Worm (Caenorhabditis elegans): ENCODE results near the gene ribo-1.

Gene ribo-1

DNA sequence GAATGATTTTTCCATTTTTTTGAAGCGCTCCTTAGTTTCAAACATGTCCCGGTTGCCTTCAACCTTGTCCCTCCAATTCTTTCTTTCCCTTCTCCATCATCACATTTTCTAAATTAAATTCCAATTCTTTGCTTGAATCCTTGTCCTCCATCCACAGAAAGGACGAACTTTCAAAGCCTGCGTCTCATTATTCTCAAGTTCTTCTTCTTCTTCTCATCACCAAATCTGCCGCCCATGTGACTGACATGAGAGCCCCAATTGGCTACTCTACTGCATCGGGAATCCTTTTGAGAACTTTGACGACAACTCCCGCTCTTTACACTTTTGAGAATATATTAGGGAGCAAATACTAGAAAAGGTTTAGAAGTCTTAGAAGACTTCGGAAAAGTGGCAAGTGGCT lies 46.2 kb downstream of the ribo-1 start (continued):
- no peak for TF ChIP-seq snpc-1.2 (GFP tag; IDR thresholded peaks at IDR 0.05)
- no peak for TF ChIP-seq gei-8 (GFP tag; optimal IDR thresholded peaks at IDR 0.05)
- TF ChIP-seq egl-27 (tag; optimal IDR thresholded peaks at IDR 0.05) = no peak

DNA sequence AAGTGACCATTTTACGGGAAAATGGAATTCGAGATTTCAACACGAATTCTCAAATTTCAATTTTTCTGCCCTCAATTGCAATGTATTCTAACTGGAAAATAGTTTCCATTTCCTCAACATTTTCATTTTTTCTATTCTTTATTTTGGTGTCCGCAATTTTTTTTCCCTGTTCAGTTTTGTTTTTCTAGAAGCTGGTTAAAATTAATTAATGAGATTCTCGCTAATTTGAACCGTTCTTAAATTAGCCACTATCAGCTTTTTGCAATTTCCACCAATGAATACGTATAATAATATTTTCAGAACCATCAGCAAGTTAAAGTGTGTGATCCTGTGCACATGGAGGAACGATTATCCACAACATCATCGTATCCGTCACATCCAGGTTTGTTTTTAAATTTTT lies 46.9 kb downstream of the ribo-1 start, which contains the start of gene jnk-1:
jnk-1 (plus strand) TSS at position 301 of the 400 bp plus-strand sequence.
- TF ChIP-seq zfp-2 (tag; optimal IDR thresholded peaks at IDR 0.05) (no peak), mdt-29 (GFP tag; IDR thresholded peaks at IDR 0.05) (no peak), unc-39 (tag; optimal IDR thresholded peaks at IDR 0.05) (no peak), zag-1 (tag; optimal IDR thresholded peaks at IDR 0.05) (no peak), Y75B8A.6 (GFP tag; IDR thresholded peaks at IDR 0.05) (no peak), dve-1 (tag; optimal IDR thresholded peaks at IDR 0.05; ENCODE audit: insufficient read depth) (no peak), fos-1 (tag; optimal IDR thresholded peaks at IDR 0.05) (no peak), snpc-1.2 (GFP tag; IDR thresholded peaks at IDR 0.05) (no peak), vab-7 (GFP tag; IDR thresholded peaks at IDR 0.05) (no peak), lim-7 (GFP tag; IDR thresholded peaks at IDR 0.05) (no peak), zip-2 (tag; optimal IDR thresholded peaks at IDR 0.05) (no peak), ceh-62 (tag; optimal IDR thresholded peaks at IDR 0.05) (no peak), aly-2 (tag; optimal IDR thresholded peaks at IDR 0.05) (no peak), lin-39 (tag; optimal IDR thresholded peaks at IDR 0.05) (no peak), ceh-44 (GFP tag; IDR thresholded peaks at IDR 0.05) (no peak), mes-2 (tag; optimal IDR thresholded peaks at IDR 0.05; ENCODE audit: poor library complexity, severe bottlenecking) (no peak), ZK337.2 (GFP tag; IDR thresholded peaks at IDR 0.05) (no peak)

DNA sequence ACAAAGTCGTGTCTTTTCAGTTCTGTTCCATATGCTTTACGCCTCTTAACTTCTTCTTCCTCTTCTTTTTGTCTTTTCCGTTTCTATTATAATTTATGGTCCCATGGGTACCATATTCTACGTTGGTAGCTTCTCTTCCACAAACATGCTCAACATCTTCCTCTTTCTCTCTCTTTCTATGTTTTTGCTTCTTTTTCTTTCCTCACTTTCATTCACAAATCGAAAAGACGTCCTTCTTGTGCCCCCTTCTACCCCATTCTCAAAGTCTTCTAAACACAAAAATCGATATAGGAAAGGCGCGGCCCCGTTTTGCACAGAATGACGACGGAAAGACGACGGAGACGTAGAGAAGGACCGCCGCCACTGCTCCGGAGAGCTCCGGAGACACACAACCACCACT lies 48.2 kb downstream of the ribo-1 start:
- TF ChIP-seq unc-39 (tag; optimal IDR thresholded peaks at IDR 0.05) = no peak
- TF ChIP-seq ceh-28 (tag; optimal IDR thresholded peaks at IDR 0.05) = peak; percentile 54
- peak; percentile 43 for TF ChIP-seq hlh-30 (tag; optimal IDR thresholded peaks at IDR 0.05; ENCODE audit: insufficient read depth)
- 0 out of 2 replicates have a peak, but pooled peaks have one; percentile 7 for TF ChIP-seq ctbp-1 (GFP tag; IDR thresholded peaks at IDR 0.05)
- TF ChIP-seq ceh-20 (GFP tag; IDR thresholded peaks at IDR 0.05) = peak; percentile 64; the same call in 1 of the 2 replicates
- no peak for TF ChIP-seq tra-1 (GFP tag; IDR thresholded peaks at IDR 0.05)
- TF ChIP-seq rbr-2 (tag; optimal IDR thresholded peaks at IDR 0.05) = peak; percentile 43
- TF ChIP-seq daf-19 (GFP tag; conservative IDR thresholded peaks at IDR 0.05) = no peak
- TF ChIP-seq unc-62 (GFP tag; optimal IDR thresholded peaks at IDR 0.05 in 1 of 2) = peak in 1 of 2 experiments; percentile 98
- no peak for TF ChIP-seq unc-62 (tag; optimal IDR thresholded peaks at IDR 0.05)
- peak; percentile 54; the same call in 1 of the 2 replicates for TF ChIP-seq hmg-1.1 (GFP tag; IDR thresholded peaks at IDR 0.05)
- peak; percentile 38 for TF ChIP-seq mep-1 (tag; optimal IDR thresholded peaks at IDR 0.05)
- TF ChIP-seq lsy-2 (tag; optimal IDR thresholded peaks at IDR 0.05) = peak; percentile 8 to 57
- no peak for TF ChIP-seq mes-2 (tag; optimal IDR thresholded peaks at IDR 0.05; ENCODE audit: poor library complexity, severe bottlenecking)
- no peak for TF ChIP-seq daf-16 (GFP tag; optimal IDR thresholded peaks at IDR 0.05)
- no peak for TF ChIP-seq daf-16 (tag; optimal IDR thresholded peaks at IDR 0.05)
- no peak for TF ChIP-seq ceh-62 (tag; optimal IDR thresholded peaks at IDR 0.05)
- no peak for TF ChIP-seq hif-1 (tag; optimal IDR thresholded peaks at IDR 0.05)

DNA sequence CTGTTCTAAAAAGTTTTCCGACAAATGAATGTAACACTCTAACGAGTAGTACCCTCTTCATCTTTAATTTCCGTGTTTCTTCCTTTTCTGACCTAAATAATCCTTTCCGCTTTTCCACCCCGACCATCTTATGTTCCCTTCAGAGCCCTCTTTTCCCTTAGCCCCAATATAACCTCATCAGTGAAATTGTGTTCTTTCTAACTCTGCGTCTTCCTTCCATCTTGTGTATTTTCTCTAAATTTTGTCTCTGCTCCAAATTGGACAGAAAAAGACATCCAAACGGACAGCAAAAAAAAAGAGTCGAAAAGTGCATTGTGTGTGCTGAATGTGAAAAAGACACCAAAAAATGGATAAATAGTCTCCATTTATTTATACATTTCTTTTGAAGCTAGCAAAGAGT lies 49.0 kb downstream of the ribo-1 start:
- TF ChIP-seq ceh-20 (GFP tag; IDR thresholded peaks at IDR 0.05) = no peak
- no peak for TF ChIP-seq D1046.2 (GFP tag; IDR thresholded peaks at IDR 0.05)
- no peak for TF ChIP-seq spr-3 (GFP tag; optimal IDR thresholded peaks at IDR 0.05)
- 0 out of 2 replicates have a peak, but pooled peaks have one; percentile 29 for TF ChIP-seq ctbp-1 (GFP tag; IDR thresholded peaks at IDR 0.05)
- TF ChIP-seq lsy-2 (tag; optimal IDR thresholded peaks at IDR 0.05) = peak in 1 of 2 experiments; percentile 9
- no peak for TF ChIP-seq snpc-4 (tag; optimal IDR thresholded peaks at IDR 0.05)

All from whole organism, L4 larva.